Worm (Caenorhabditis elegans): ENCODE results near the gene F40B5.2.

Gene F40B5.2

ce11 chrX:8419252-8419651 is 51.6 kb downstream of the F40B5.2 start:
- no peak for TF ChIP-seq tbx-37 (GFP tag; conservative IDR thresholded peaks at IDR 0.05)
- 0 out of 2 replicates have a peak, but pooled peaks have one; percentile 21 for TF ChIP-seq pes-1 (GFP tag; IDR thresholded peaks at IDR 0.05)
- no peak for TF ChIP-seq tbx-11 (GFP tag; IDR thresholded peaks at IDR 0.05)
